Worm (Caenorhabditis elegans) whole organism, young adult: Measurements from ENCODE around the gene gly-10.

Experiments used
- B0261.1 ChIP-seq: sonication (generic microtip); optimal IDR thresholded peaks from 2 replicates; lab custom pipeline; 2016; ENCODE audit warnings: mild to moderate bottlenecking, missing genetic modification characterization, moderate library complexity, missing compliant biosample characterization
- D2030.7 ChIP-seq: fragments of 200-800 bp; sonication (Bioruptor generic); IDR thresholded peaks from 2 replicates; pipeline ENCODE4 v1.3.6; 2022; ENCODE audit warnings: missing genetic modification reagents, missing genetic modification characterization, missing compliant biosample characterization
- F33H1.4 ChIP-seq: fragments of 200-800 bp; sonication (Bioruptor generic); IDR thresholded peaks from 2 replicates; pipeline ENCODE4 v1.3.6; 2022; ENCODE audit warnings: missing genetic modification reagents, missing genetic modification characterization, missing compliant biosample characterization
- K12H6.12 ChIP-seq: fragments of 200-800 bp; sonication (Bioruptor generic); optimal IDR thresholded peaks from 2 replicates; lab custom pipeline; 2018; ENCODE audit warnings: mild to moderate bottlenecking, missing genetic modification characterization, missing compliant biosample characterization
- Y79H2A.3 ChIP-seq: fragments of 200-800 bp; sonication (Bioruptor generic); conservative IDR thresholded peaks from 2 replicates; pipeline ENCODE4 v1.3.6; 2022; ENCODE audit warnings: missing genetic modification reagents, missing genetic modification characterization, missing compliant biosample characterization
- Y95B8A.8 ChIP-seq: fragments of 200-800 bp; sonication (Bioruptor generic); IDR thresholded peaks from 2 replicates; pipeline ENCODE4 v1.3.6; 2022; ENCODE audit warnings: missing genetic modification reagents, missing genetic modification characterization, missing compliant biosample characterization
- ama-1 ChIP-seq, 3 experiments: fragments of 150-350 bp in 1 of 3; sonication (generic microtip) in 2 of 3; optimal IDR thresholded peaks; 2 replicates each; lab custom pipeline; 2014 to 2018; ENCODE audit warnings: missing biosample characterization in 2 of 3, missing genetic modification characterization in 2 of 3, missing genetic modification reagents in 2 of 3
- aptf-2 ChIP-seq: fragments of 200-800 bp; sonication (Bioruptor generic); conservative IDR thresholded peaks from 2 replicates; pipeline ENCODE4 v1.3.6; 2022; ENCODE audit warnings: missing genetic modification reagents, missing genetic modification characterization, missing compliant biosample characterization
- atf-7 ChIP-seq: sonication (generic microtip); optimal IDR thresholded peaks from 2 replicates; lab custom pipeline; 2017; ENCODE audit warnings: mild to moderate bottlenecking, missing genetic modification characterization, missing compliant biosample characterization
- attf-5 ChIP-seq: fragments of 200-800 bp; sonication (Bioruptor generic); optimal IDR thresholded peaks from 2 replicates; lab custom pipeline; 2018; ENCODE audit warnings: mild to moderate bottlenecking, missing genetic modification characterization, missing compliant biosample characterization
- attf-6 ChIP-seq: fragments of 200-800 bp; sonication (Bioruptor generic); IDR thresholded peaks from 2 replicates; pipeline ENCODE4 v1.3.6; 2022; ENCODE audit warnings: missing genetic modification reagents, missing genetic modification characterization, missing compliant biosample characterization
- bed-1 ChIP-seq: fragments of 200-800 bp; sonication (Bioruptor generic); IDR thresholded peaks from 2 replicates; pipeline ENCODE4 v1.3.6; 2022; ENCODE audit warnings: missing genetic modification reagents, missing genetic modification characterization, missing compliant biosample characterization
- bed-2 ChIP-seq: fragments of 200-800 bp; sonication (Bioruptor generic); IDR thresholded peaks from 2 replicates; pipeline ENCODE4 v1.3.6; 2022; ENCODE audit warnings: missing genetic modification reagents, missing genetic modification characterization, missing compliant biosample characterization
- cebp-1 ChIP-seq, 2 experiments: fragments of 200-800 bp in 1 of 2; sonication (Bioruptor generic) in 1 of 2; sonication (generic microtip) in 1 of 2; IDR thresholded peaks in 1 of 2; optimal IDR thresholded peaks in 1 of 2; 2 replicates each; pipeline versions ENCODE4 v1.3.6 to Lab custom; 2017 to 2022; ENCODE audit warnings: missing compliant biosample characterization in 2 of 2, missing genetic modification characterization in 2 of 2, mild to moderate bottlenecking in 1 of 2, missing genetic modification reagents in 1 of 2, moderate library complexity in 1 of 2
- ceh-27 ChIP-seq: fragments of 200-800 bp; sonication (Bioruptor generic); optimal IDR thresholded peaks from 2 replicates; lab custom pipeline; 2018; ENCODE audit warnings: mild to moderate bottlenecking, missing genetic modification characterization, moderate library complexity, missing compliant biosample characterization
- ceh-58 ChIP-seq: fragments of 200-800 bp; sonication (Bioruptor generic); IDR thresholded peaks from 2 replicates; pipeline ENCODE4 v1.3.6; 2022; ENCODE audit warnings: missing genetic modification characterization, missing compliant biosample characterization
- ceh-91 ChIP-seq: fragments of 200-800 bp; sonication (Bioruptor generic); IDR thresholded peaks from 2 replicates; pipeline ENCODE4 v1.3.6; 2022; ENCODE audit warnings: missing genetic modification reagents, missing genetic modification characterization, missing compliant biosample characterization
- dpl-1 ChIP-seq: fragments of 150-350 bp; optimal IDR thresholded peaks from 2 replicates; lab custom pipeline; 2014; ENCODE audit warnings: missing biosample characterization, missing genetic modification reagents, missing genetic modification characterization
- hlh-12 ChIP-seq: sonication (generic microtip); optimal IDR thresholded peaks from 2 replicates; lab custom pipeline; 2016; ENCODE audit warnings: missing genetic modification characterization, missing compliant biosample characterization
- lin-35 ChIP-seq, 3 experiments: fragments of 150-350 bp in 2 of 3; sonication (generic microtip) in 1 of 3; optimal IDR thresholded peaks; 2 replicates each; lab custom pipeline; 2014 to 2018; ENCODE audit warnings: missing biosample characterization in 3 of 3, missing genetic modification characterization in 3 of 3, missing genetic modification reagents in 3 of 3
- lin-40 ChIP-seq: sonication (generic microtip); optimal IDR thresholded peaks from 2 replicates; lab custom pipeline; 2016; ENCODE audit warnings: missing genetic modification characterization, mild to moderate bottlenecking, missing compliant biosample characterization, missing genotype, missing genetic modification reagents
- lir-1 ChIP-seq: fragments of 200-800 bp; sonication (Bioruptor generic); conservative IDR thresholded peaks from 2 replicates; pipeline ENCODE4 v1.3.6; 2022; ENCODE audit warnings: missing genetic modification reagents, missing genetic modification characterization, missing compliant biosample characterization
- lsl-1 ChIP-seq: fragments of 200-800 bp; sonication (Bioruptor generic); optimal IDR thresholded peaks from 2 replicates; lab custom pipeline; 2018; ENCODE audit warnings: mild to moderate bottlenecking, missing genetic modification characterization, moderate library complexity, missing compliant biosample characterization
- madf-10 ChIP-seq: sonication (generic microtip); optimal IDR thresholded peaks from 2 replicates; lab custom pipeline; 2016; ENCODE audit warnings: mild to moderate bottlenecking, missing genetic modification characterization, missing compliant biosample characterization
- madf-6 ChIP-seq: fragments of 200-800 bp; sonication (Bioruptor generic); IDR thresholded peaks from 2 replicates; pipeline ENCODE4 v1.3.6; 2022; ENCODE audit warnings: missing genetic modification reagents, missing genetic modification characterization, missing compliant biosample characterization
- mcd-1 ChIP-seq: fragments of 200-800 bp; sonication (Bioruptor generic); IDR thresholded peaks from 2 replicates; pipeline ENCODE4 v1.3.6; 2022; ENCODE audit warnings: missing genetic modification reagents, missing genetic modification characterization, missing compliant biosample characterization
- nfya-1 ChIP-seq: sonication (generic microtip); optimal IDR thresholded peaks from 2 replicates; lab custom pipeline; 2017; ENCODE audit warnings: antibody characterized with exemption, missing compliant biosample characterization, missing genetic modification characterization, borderline replicate concordance; ENCODE audit not compliant: insufficient read depth
- nfyb-1 ChIP-seq: fragments of 200-800 bp; sonication (Bioruptor generic); IDR thresholded peaks from 2 replicates; pipeline ENCODE4 v1.3.6; 2022; ENCODE audit warnings: missing genetic modification reagents, missing genetic modification characterization, missing compliant biosample characterization
- nhr-120 ChIP-seq: fragments of 200-800 bp; sonication (Bioruptor generic); IDR thresholded peaks from 2 replicates; pipeline ENCODE4 v1.3.6; 2022; ENCODE audit warnings: missing genetic modification characterization, missing compliant biosample characterization
- nhr-27 ChIP-seq: fragments of 200-800 bp; sonication (Bioruptor generic); optimal IDR thresholded peaks from 2 replicates; lab custom pipeline; 2018; ENCODE audit warnings: mild to moderate bottlenecking, missing genetic modification characterization, moderate library complexity, missing compliant biosample characterization
- nhr-80 ChIP-seq: sonication (generic microtip); optimal IDR thresholded peaks from 2 replicates; lab custom pipeline; 2016; ENCODE audit warnings: missing genetic modification characterization, missing compliant biosample characterization
- nhr-90 ChIP-seq: sonication (generic microtip); optimal IDR thresholded peaks from 2 replicates; lab custom pipeline; 2016; ENCODE audit warnings: missing genotype, mild to moderate bottlenecking, missing genetic modification characterization, missing compliant biosample characterization
- pbrm-1 ChIP-seq: fragments of 200-800 bp; sonication (Bioruptor generic); IDR thresholded peaks from 2 replicates; pipeline ENCODE4 v1.3.6; 2022; ENCODE audit warnings: missing genetic modification reagents, missing genetic modification characterization, missing compliant biosample characterization
- rcor-1 ChIP-seq: fragments of 200-800 bp; sonication (Bioruptor generic); IDR thresholded peaks from 2 replicates; pipeline ENCODE4 v1.3.6; 2022; ENCODE audit warnings: missing genetic modification reagents, missing genetic modification characterization, missing compliant biosample characterization
- snpc-1.3 ChIP-seq: sonication (generic microtip); optimal IDR thresholded peaks from 2 replicates; lab custom pipeline; 2017; ENCODE audit warnings: missing genetic modification characterization, mild to moderate bottlenecking, missing compliant biosample characterization, antibody characterized with exemption, moderate library complexity, missing genotype, missing genetic modification reagents; ENCODE audit not compliant: insufficient read depth
- snpc-3.4 ChIP-seq: sonication (generic microtip); optimal IDR thresholded peaks from 2 replicates; lab custom pipeline; 2017; ENCODE audit warnings: missing genetic modification characterization, mild to moderate bottlenecking, missing compliant biosample characterization, antibody characterized with exemption, moderate library complexity, missing genotype, missing genetic modification reagents
- snpc-4 ChIP-seq, 5 experiments: fragments of 150-350 bp in 1 of 5; sonication (generic microtip) in 4 of 5; optimal IDR thresholded peaks; 2 replicates each; lab custom pipeline; 2014 to 2018; ENCODE audit warnings: missing genetic modification characterization in 5 of 5, missing biosample characterization in 3 of 5, antibody characterized with exemption in 2 of 5, mild to moderate bottlenecking in 2 of 5, missing compliant biosample characterization in 2 of 5, missing genotype in 2 of 5, moderate library complexity in 2 of 5, missing genetic modification reagents in 1 of 5
- sptf-2 ChIP-seq: fragments of 200-800 bp; sonication (Bioruptor generic); optimal IDR thresholded peaks from 2 replicates; lab custom pipeline; 2018; ENCODE audit warnings: mild to moderate bottlenecking, missing genetic modification characterization, missing compliant biosample characterization
- tbp1 ChIP-seq: fragments of 200-800 bp; sonication (Bioruptor generic); optimal IDR thresholded peaks from 2 replicates; lab custom pipeline; 2018; ENCODE audit warnings: mild to moderate bottlenecking, missing genetic modification characterization, missing compliant biosample characterization
- xnd-1 ChIP-seq: sonication (generic microtip); optimal IDR thresholded peaks from 2 replicates; lab custom pipeline; 2016; ENCODE audit warnings: missing genotype, missing genetic modification reagents, missing genetic modification characterization, missing compliant biosample characterization
- ztf-18 ChIP-seq: sonication (generic microtip); optimal IDR thresholded peaks from 2 replicates; lab custom pipeline; 2016; ENCODE audit warnings: missing genotype, mild to moderate bottlenecking, missing genetic modification characterization, missing compliant biosample characterization
- ztf-22 ChIP-seq: fragments of 200-800 bp; sonication (Bioruptor generic); optimal IDR thresholded peaks from 2 replicates; lab custom pipeline; 2018; ENCODE audit warnings: mild to moderate bottlenecking, missing genetic modification characterization, moderate library complexity, missing compliant biosample characterization
- ztf-6 ChIP-seq: fragments of 200-800 bp; sonication (Bioruptor generic); IDR thresholded peaks from 2 replicates; pipeline ENCODE4 v1.3.6; 2022; ENCODE audit warnings: missing genetic modification reagents, missing genetic modification characterization, missing compliant biosample characterization

gly-10 gene

DNA sequence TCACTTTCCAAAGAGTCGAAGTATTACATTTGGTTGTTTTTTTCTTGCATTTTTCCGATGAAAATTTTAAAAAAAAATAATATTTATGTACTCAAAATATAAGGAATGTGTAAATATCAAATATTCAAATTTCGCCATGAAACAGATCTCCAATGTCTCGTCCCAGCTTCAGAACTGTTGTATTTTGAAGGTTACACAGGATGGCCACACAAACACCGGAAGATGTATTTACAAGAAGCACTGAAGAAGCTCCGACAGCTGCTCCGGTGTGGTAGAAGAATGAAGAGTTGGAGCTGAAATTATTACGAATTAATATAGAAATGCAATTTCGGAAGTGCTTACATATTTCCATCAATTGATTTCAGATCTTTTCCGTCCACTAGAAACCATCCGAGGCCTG is 3.4 kb downstream of the gly-10 start (continued):
- TF ChIP-seq ama-1 (optimal IDR thresholded peaks at IDR 0.05; lab: Kevin White, UChicago) (no peak), ama-1 (GFP tag; optimal IDR thresholded peaks at IDR 0.05; lab: Kevin White, UChicago) (peak in 1 of 2 experiments; percentile 19)

DNA sequence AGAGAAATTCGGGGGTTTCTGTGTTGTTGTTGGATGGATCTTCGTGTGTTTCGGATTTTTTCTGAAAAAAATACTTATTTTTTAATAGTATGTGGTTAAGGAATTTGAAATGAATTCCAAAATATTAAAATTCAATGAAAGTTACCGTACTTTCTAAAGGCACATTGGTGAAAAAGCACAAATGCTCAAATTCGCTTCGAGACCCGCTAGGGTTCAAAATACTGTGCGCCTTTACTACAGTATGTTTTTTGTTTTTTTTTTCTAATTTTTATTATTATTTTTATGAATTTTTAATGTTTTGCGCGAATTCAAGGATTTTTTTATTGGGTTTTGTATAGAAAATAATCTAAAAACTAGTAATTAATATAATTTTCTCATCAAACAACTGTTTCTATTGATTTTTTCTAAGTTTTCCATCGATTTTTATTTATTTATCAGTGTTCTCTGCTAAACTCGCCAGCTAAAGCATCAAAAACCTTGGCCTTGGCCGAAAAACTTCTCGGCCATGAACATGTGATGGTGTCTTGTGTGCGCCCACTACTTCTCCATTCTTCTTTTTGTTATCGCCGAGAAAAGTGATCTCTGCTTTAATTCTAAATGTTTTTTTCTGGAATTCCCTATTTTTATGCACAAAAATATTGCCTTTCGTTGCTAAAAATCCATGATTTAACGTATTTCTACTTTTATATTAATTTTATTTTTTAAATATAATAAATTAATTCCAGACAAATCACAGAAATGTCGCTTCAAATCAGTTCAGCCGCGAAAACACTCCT is 4.5 kb downstream of the gly-10 start, which contains the start of gene iscu-1:
iscu-1 (plus strand) TSS at position 726 of the 776 bp plus-strand sequence.
- TF ChIP-seq ceh-91: peak; percentile 21; the same call in 1 of the 2 replicates
- no peak for TF ChIP-seq ztf-6 (GFP tag; lab: Robert Waterston, UW)
- peak; percentile 38 for TF ChIP-seq ceh-27
- TF ChIP-seq lsl-1: peak; percentile 91
- TF ChIP-seq snpc-3.4 (tag; lab: Kevin White, UChicago): peak; percentile 58
- no peak for TF ChIP-seq ceh-58 (GFP tag; lab: Robert Waterston, UW)
- TF ChIP-seq xnd-1 (tag; lab: Kevin White, UChicago): peak; percentile 81
- TF ChIP-seq rcor-1 (GFP tag; lab: Robert Waterston, UW): peak; percentile 48; the same call in 1 of the 2 replicates
- no peak for TF ChIP-seq K12H6.12
- TF ChIP-seq dpl-1 (GFP tag; lab: Kevin White, UChicago): peak; percentile 7
- peak; percentile 47 for TF ChIP-seq snpc-1.3
- TF ChIP-seq atf-7 (tag; lab: Kevin White, UChicago): no peak
- TF ChIP-seq nhr-80 (tag; lab: Kevin White, UChicago): peak; percentile 47
- no peak for TF ChIP-seq bed-2 (GFP tag; lab: Robert Waterston, UW)
- TF ChIP-seq pbrm-1 (GFP tag; lab: Robert Waterston, UW): no peak
- peak; percentile 93 for TF ChIP-seq F33H1.4 (GFP tag; lab: Robert Waterston, UW)
- TF ChIP-seq bed-1 (GFP tag; lab: Robert Waterston, UW): no peak
- no peak for TF ChIP-seq aptf-2 (GFP tag; lab: Robert Waterston, UW)
- TF ChIP-seq hlh-12: no peak
- peak; percentile 47 for TF ChIP-seq attf-5 (GFP tag; lab: Kevin White, UChicago)
- no peak for TF ChIP-seq nhr-90 (tag; lab: Kevin White, UChicago)
- TF ChIP-seq D2030.7 (GFP tag; lab: Robert Waterston, UW): peak; percentile 42; the same call in 1 of the 2 replicates
- no peak for TF ChIP-seq nhr-27 (tag; lab: Kevin White, UChicago)
- no peak for TF ChIP-seq lin-40
- 0 out of 2 replicates have a peak, but pooled peaks have one; percentile 28 for TF ChIP-seq Y95B8A.8
- no peak for TF ChIP-seq nfya-1 (tag; lab: Kevin White, UChicago)
- no peak for TF ChIP-seq B0261.1
- no peak for TF ChIP-seq Y79H2A.3
- peak; percentile 43 for TF ChIP-seq ztf-18
- TF ChIP-seq lin-35 (GFP tag; optimal IDR thresholded peaks at IDR 0.05; lab: Kevin White, UChicago): no peak
- TF ChIP-seq madf-10 (tag; lab: Kevin White, UChicago): no peak
- peak; percentile 91 for TF ChIP-seq attf-6 (GFP tag; lab: Robert Waterston, UW)
- peak; percentile 92 for TF ChIP-seq madf-6
- no peak for TF ChIP-seq nhr-120 (GFP tag; lab: Robert Waterston, UW)
- TF ChIP-seq snpc-4 (GFP tag; optimal IDR thresholded peaks at IDR 0.05; lab: Kevin White, UChicago): peak; percentile 76
- TF ChIP-seq snpc-4 (tag; optimal IDR thresholded peaks at IDR 0.05; lab: Kevin White, UChicago): peak in 3 of 4 experiments; percentile 86 to 91 (median 89)
- TF ChIP-seq lir-1: no peak
- no peak for TF ChIP-seq ztf-22 (GFP tag; lab: Kevin White, UChicago)
- no peak for TF ChIP-seq nfyb-1 (GFP tag; lab: Robert Waterston, UW)
- TF ChIP-seq mcd-1 (GFP tag; lab: Robert Waterston, UW): no peak
- no peak for TF ChIP-seq sptf-2 (GFP tag; lab: Kevin White, UChicago)
- TF ChIP-seq tbp1 (GFP tag; lab: Kevin White, UChicago): peak; percentile 51
- TF ChIP-seq cebp-1 (GFP tag; IDR thresholded peaks at IDR 0.05; lab: Robert Waterston, UW): no peak
- TF ChIP-seq cebp-1 (tag; optimal IDR thresholded peaks at IDR 0.05; lab: Kevin White, UChicago): peak; percentile 38
